Fruit fly (Drosophila melanogaster) whole organism, embryonic: ENCODE measurements around the gene Gr98b.
A peak's percentile ranks its signal among the peaks of the same experiment; 100 is the strongest.

Experiments used
- Ada2b ChIP-seq: fragments of 200-800 bp; sonication (Bioruptor generic); IDR thresholded peaks from 2 replicates; pipeline ENCODE4 v1.3.6; 2022; ENCODE audit warnings: missing biosample characterization, missing genetic modification characterization
- Bteb2 ChIP-seq: fragments of 200-800 bp; sonication (Bioruptor generic); optimal IDR thresholded peaks from 2 replicates; lab custom pipeline; 2016; ENCODE audit warnings: missing biosample characterization, missing genetic modification characterization
- CG10431 ChIP-seq: fragments of 200-800 bp; sonication (Bioruptor generic); optimal IDR thresholded peaks from 3 replicates; lab custom pipeline; 2018; ENCODE audit warnings: missing biosample characterization, mild to moderate bottlenecking, missing genetic modification characterization
- CG12769 ChIP-seq: fragments of 200-800 bp; sonication (Bioruptor generic); optimal IDR thresholded peaks from 2 replicates; lab custom pipeline; 2019; ENCODE audit warnings: missing biosample characterization, mild to moderate bottlenecking, missing genetic modification characterization, moderate library complexity
- CG13894 ChIP-seq: fragments of 200-800 bp; sonication (Bioruptor generic); optimal IDR thresholded peaks from 3 replicates; lab custom pipeline; 2018; ENCODE audit warnings: missing biosample characterization, mild to moderate bottlenecking, missing genetic modification characterization, moderate library complexity
- CG1529 ChIP-seq: fragments of 200-800 bp; sonication (Bioruptor generic); optimal IDR thresholded peaks from 3 replicates; lab custom pipeline; 2018; ENCODE audit warnings: missing biosample characterization, missing genetic modification characterization
- CG16813 ChIP-seq: fragments of 200-800 bp; sonication (Bioruptor generic); IDR thresholded peaks from 3 replicates; pipeline ENCODE4 v1.3.6; 2022; ENCODE audit warnings: missing biosample characterization, missing genetic modification characterization; ENCODE audit not compliant: partially characterized antibody
- CG17912 ChIP-seq: fragments of 200-800 bp; sonication (Bioruptor generic); optimal IDR thresholded peaks from 2 replicates; lab custom pipeline; 2018; ENCODE audit warnings: missing biosample characterization, mild to moderate bottlenecking, missing genetic modification characterization
- CG2678 ChIP-seq: fragments of 200-800 bp; sonication (Bioruptor generic); optimal IDR thresholded peaks from 3 replicates; lab custom pipeline; 2019; ENCODE audit warnings: missing biosample characterization, mild to moderate bottlenecking, missing genetic modification characterization, moderate library complexity
- CG2875 ChIP-seq: fragments of 200-800 bp; sonication (Bioruptor generic); optimal IDR thresholded peaks from 2 replicates; lab custom pipeline; 2017; ENCODE audit warnings: missing biosample characterization, mild to moderate bottlenecking, missing genetic modification characterization, missing genetic modification reagents
- CG30431 ChIP-seq: fragments of 200-800 bp; sonication (Bioruptor generic); optimal IDR thresholded peaks from 2 replicates; lab custom pipeline; 2017; ENCODE audit warnings: missing biosample characterization, missing genetic modification characterization
- CG31224 ChIP-seq: fragments of 200-800 bp; sonication (Bioruptor generic); IDR thresholded peaks from 2 replicates; pipeline ENCODE4 v1.3.6; 2022; ENCODE audit warnings: missing biosample characterization, missing genetic modification characterization
- CG3726 ChIP-seq: fragments of 200-800 bp; sonication (Bioruptor generic); IDR thresholded peaks from 3 replicates; pipeline ENCODE4, ENCODE4 v1.3.6; 2022; ENCODE audit warnings: missing biosample characterization, missing genetic modification characterization
- CG4854 ChIP-seq: fragments of 200-800 bp; sonication (Bioruptor generic); optimal IDR thresholded peaks from 2 replicates; lab custom pipeline; 2016; ENCODE audit warnings: missing biosample characterization, missing genetic modification characterization, inconsistent platforms
- CG6791 ChIP-seq: fragments of 200-800 bp; sonication (Bioruptor generic); IDR thresholded peaks from 3 replicates; pipeline ENCODE4 v1.3.6; 2022; ENCODE audit warnings: missing biosample characterization, missing genetic modification characterization; ENCODE audit not compliant: partially characterized antibody
- CG7357 ChIP-seq: fragments of 200-800 bp; sonication (Bioruptor generic); IDR thresholded peaks from 3 replicates; pipeline ENCODE4 v1.3.6; 2022; ENCODE audit warnings: missing biosample characterization, missing genetic modification characterization
- CkIIα-i1 ChIP-seq: fragments of 200-800 bp; sonication (Bioruptor generic); IDR thresholded peaks from 2 replicates; pipeline ENCODE4 v1.3.6; 2022; ENCODE audit warnings: missing biosample characterization, missing genetic modification characterization
- CoRest ChIP-seq: fragments of 200-800 bp; sonication (Bioruptor generic); optimal IDR thresholded peaks from 3 replicates; lab custom pipeline; 2018; ENCODE audit warnings: missing biosample characterization, mild to moderate bottlenecking, missing genetic modification characterization, moderate library complexity
- D ChIP-seq, 2 experiments: fragments of 200-800 bp in 1 of 2; fragments of >200 bp in 1 of 2; sonication (Bioruptor generic) in 1 of 2; optimal IDR thresholded peaks; 2 replicates in 1 of 2; 3 replicates in 1 of 2; lab custom pipeline; 2017; ENCODE audit warnings: mild to moderate bottlenecking in 1 of 2, missing biosample characterization in 1 of 2, missing genetic modification characterization in 1 of 2, missing genetic modification reagents in 1 of 2
- Dad ChIP-seq: fragments of 200-800 bp; sonication (Bioruptor generic); optimal IDR thresholded peaks from 3 replicates; lab custom pipeline; 2016; ENCODE audit warnings: missing biosample characterization, missing genetic modification characterization
- Dll ChIP-seq: fragments of 200-800 bp; sonication (Bioruptor generic); IDR thresholded peaks from 4 replicates; pipeline ENCODE4 v1.3.6; 2022; ENCODE audit warnings: missing biosample characterization, missing genetic modification characterization; ENCODE audit not compliant: partially characterized antibody
- Gsc ChIP-seq: fragments of 200-800 bp; sonication (Bioruptor generic); IDR thresholded peaks from 2 replicates; pipeline ENCODE4 v1.3.6; 2022; ENCODE audit warnings: missing biosample characterization, missing genetic modification characterization
- Hr78 ChIP-seq, 2 experiments: fragments of 200-800 bp in 1 of 2; fragments of >200 bp in 1 of 2; sonication (Bioruptor generic) in 1 of 2; optimal IDR thresholded peaks; 2 replicates each; lab custom pipeline; 2017 to 2019; ENCODE audit warnings: missing biosample characterization in 2 of 2, missing genetic modification characterization in 2 of 2, mild to moderate bottlenecking in 1 of 2, moderate library complexity in 1 of 2
- Med ChIP-seq: fragments of 200-800 bp; sonication (Bioruptor generic); peaks from one replicate; lab custom pipeline; 2016; ENCODE audit warnings: missing biosample characterization, missing genetic modification characterization, mild to moderate bottlenecking, inconsistent platforms, moderate library complexity
- Nf-YC ChIP-seq: fragments of 200-800 bp; optimal IDR thresholded peaks from 3 replicates; lab custom pipeline; 2019; ENCODE audit warnings: missing biosample characterization, mild to moderate bottlenecking, missing genetic modification characterization, moderate library complexity
- Opbp ChIP-seq: fragments of 200-800 bp; sonication (Bioruptor generic); IDR thresholded peaks from 3 replicates; pipeline ENCODE4 v1.3.6; 2022; ENCODE audit warnings: missing biosample characterization, missing genetic modification characterization; ENCODE audit not compliant: partially characterized antibody
- Spps ChIP-seq: fragments of 200-800 bp; sonication (Bioruptor generic); optimal IDR thresholded peaks from 2 replicates; lab custom pipeline; 2018; ENCODE audit warnings: missing biosample characterization, mild to moderate bottlenecking, missing genetic modification characterization
- Sry-δ ChIP-seq: fragments of 200-800 bp; sonication (Bioruptor generic); optimal IDR thresholded peaks from 2 replicates; lab custom pipeline; 2016; ENCODE audit warnings: missing biosample characterization, missing genetic modification characterization
- abd-A ChIP-seq: fragments of 200-800 bp; sonication (Bioruptor generic); optimal IDR thresholded peaks from 3 replicates; lab custom pipeline; 2019; ENCODE audit warnings: missing biosample characterization, mild to moderate bottlenecking, missing genetic modification characterization, moderate library complexity
- ash1 ChIP-seq: fragments of 200-800 bp; sonication (Bioruptor generic); optimal IDR thresholded peaks from 2 replicates; lab custom pipeline; 2018; ENCODE audit warnings: missing biosample characterization, mild to moderate bottlenecking, missing genetic modification characterization
- cg ChIP-seq: fragments of 200-800 bp; sonication (Bioruptor generic); optimal IDR thresholded peaks from 3 replicates; lab custom pipeline; 2019; ENCODE audit warnings: missing biosample characterization, mild to moderate bottlenecking, missing genetic modification characterization, moderate library complexity
- chinmo ChIP-seq: fragments of 200-800 bp; sonication (Bioruptor generic); IDR thresholded peaks from 4 replicates; pipeline ENCODE4 v1.3.6; 2022; ENCODE audit warnings: missing biosample characterization, missing genetic modification characterization; ENCODE audit not compliant: partially characterized antibody
- crol ChIP-seq: fragments of 200-800 bp; sonication (Bioruptor generic); IDR thresholded peaks from 2 replicates; pipeline ENCODE4 v1.3.6; 2022; ENCODE audit warnings: missing biosample characterization, missing genetic modification characterization
- cwo ChIP-seq: fragments of 200-800 bp; sonication (Bioruptor generic); optimal IDR thresholded peaks from 3 replicates; lab custom pipeline; 2017; ENCODE audit warnings: missing biosample characterization, missing genetic modification characterization, mild to moderate bottlenecking, moderate library complexity, missing genetic modification reagents
- gro ChIP-seq: fragments of 200-800 bp; sonication (Bioruptor generic); optimal IDR thresholded peaks from 2 replicates; lab custom pipeline; 2016; ENCODE audit warnings: missing biosample characterization, missing genetic modification characterization
- h ChIP-seq: fragments of >200 bp; optimal IDR thresholded peaks from 2 replicates; lab custom pipeline; 2017
- hbn ChIP-seq: fragments of 200-800 bp; sonication (Bioruptor generic); IDR thresholded peaks from 2 replicates; pipeline ENCODE4 v1.3.6; 2022; ENCODE audit warnings: missing biosample characterization, missing genetic modification characterization; ENCODE audit not compliant: partially characterized antibody
- kni ChIP-seq: fragments of 200-800 bp; sonication (Bioruptor generic); optimal IDR thresholded peaks from 3 replicates; lab custom pipeline; 2017; ENCODE audit warnings: mild to moderate bottlenecking, missing biosample characterization, missing genetic modification reagents, missing genetic modification characterization
- luna ChIP-seq: fragments of 200-800 bp; sonication (Bioruptor generic); optimal IDR thresholded peaks from 2 replicates; lab custom pipeline; 2016; ENCODE audit warnings: missing biosample characterization, missing genetic modification characterization
- mirr ChIP-seq: fragments of 200-800 bp; sonication (Bioruptor generic); optimal IDR thresholded peaks from 3 replicates; lab custom pipeline; 2018; ENCODE audit warnings: missing biosample characterization, mild to moderate bottlenecking, missing genetic modification characterization
- otp ChIP-seq: fragments of 200-800 bp; sonication (Bioruptor generic); IDR thresholded peaks from 3 replicates; pipeline ENCODE4, ENCODE4 v1.3.6; 2022; ENCODE audit warnings: missing biosample characterization, missing genetic modification characterization
- peb ChIP-seq: fragments of 200-800 bp; sonication (Bioruptor generic); IDR thresholded peaks from 2 replicates; pipeline ENCODE4 v1.3.6; 2022; ENCODE audit warnings: missing biosample characterization, missing genetic modification characterization
- sc ChIP-seq, 3 experiments: fragments of >200 bp in 2 of 3; fragments of 200-800 bp in 1 of 3; sonication (Bioruptor generic) in 1 of 3; optimal IDR thresholded peaks; 2 replicates in 2 of 3; 3 replicates in 1 of 3; lab custom pipeline; 2017; ENCODE audit warnings: mild to moderate bottlenecking in 1 of 3, missing biosample characterization in 1 of 3, missing genetic modification characterization in 1 of 3, missing genetic modification reagents in 1 of 3
- sd ChIP-seq: fragments of 200-800 bp; sonication (Bioruptor generic); optimal IDR thresholded peaks from 3 replicates; lab custom pipeline; 2018; ENCODE audit warnings: missing biosample characterization, mild to moderate bottlenecking, missing genetic modification characterization, moderate library complexity
- slp2 ChIP-seq: fragments of 200-800 bp; sonication (Bioruptor generic); optimal IDR thresholded peaks from 2 replicates; lab custom pipeline; 2016; ENCODE audit warnings: missing biosample characterization, missing genetic modification characterization
- vvl ChIP-seq: fragments of 200-800 bp; sonication (Bioruptor generic); IDR thresholded peaks from 2 replicates; pipeline ENCODE4 v1.3.6; 2022; ENCODE audit warnings: missing biosample characterization, missing genetic modification characterization

Gr98b gene

DNA sequence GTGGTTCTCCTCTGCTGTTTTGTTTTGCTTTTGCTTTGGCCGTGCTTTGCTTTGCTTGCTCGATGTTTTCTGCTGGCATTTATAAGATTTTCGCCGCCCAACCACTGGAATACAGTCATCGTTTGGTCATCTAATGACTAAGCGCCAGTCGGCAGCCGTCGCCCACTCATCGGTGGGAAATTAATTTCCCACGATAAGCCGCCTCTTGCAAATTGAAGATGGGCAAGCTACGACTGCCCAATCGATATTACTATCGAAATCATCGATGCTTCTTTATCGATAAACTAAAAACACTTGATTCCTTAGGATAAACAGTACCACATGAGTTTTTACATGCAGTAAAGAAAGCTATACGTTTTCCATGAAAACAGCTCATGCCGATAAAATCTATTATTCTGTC, 28.4 kb downstream of the Gr98b start (continued):
- TF ChIP-seq Gsc (GFP tag; lab: Robert Waterston, UW) (no peak), ash1 (GFP tag; lab: Kevin White, UChicago) (no peak), Spps (tag; lab: Kevin White, UChicago) (no peak), Dad (GFP tag; lab: Kevin White, UChicago) (no peak), CG7357 (GFP tag; lab: Robert Waterston, UW) (no peak), Bteb2 (no peak), CG30431 (GFP tag; lab: Kevin White, UChicago) (no peak), sc (optimal IDR thresholded peaks at IDR 0.05; lab: Kevin White, UChicago) (no peak), sc (GFP tag; optimal IDR thresholded peaks at IDR 0.05; lab: Kevin White, UChicago) (no peak), CG31224 (GFP tag; lab: Robert Waterston, UW) (no peak), Opbp (GFP tag; lab: Robert Waterston, UW) (no peak), Ada2b (GFP tag; lab: Robert Waterston, UW) (no peak), h (no peak), Sry-δ (GFP tag; lab: Kevin White, UChicago) (peak; percentile 43), D (optimal IDR thresholded peaks at IDR 0.05; lab: Kevin White, UChicago) (no peak), D (GFP tag; optimal IDR thresholded peaks at IDR 0.05; lab: Kevin White, UChicago) (no peak)

DNA sequence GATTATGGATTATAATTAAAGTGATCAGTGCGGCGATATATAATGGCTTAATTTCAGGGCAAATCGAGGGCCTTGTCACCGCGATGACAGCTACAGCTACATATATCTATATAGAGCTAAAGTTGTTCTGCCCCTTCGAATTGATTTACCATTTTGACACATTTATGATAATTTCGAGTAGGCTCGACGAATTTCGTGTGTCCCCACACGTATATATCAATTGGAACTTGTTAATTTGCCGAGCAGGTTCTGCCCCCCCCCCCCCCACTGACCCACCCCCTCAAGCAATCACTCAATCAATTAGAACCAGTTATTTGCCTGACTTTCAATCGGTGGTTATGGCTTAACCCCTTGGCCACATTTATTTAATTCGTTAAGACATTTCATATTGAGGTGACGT, 37.1 kb downstream of the Gr98b start:
- TF ChIP-seq chinmo (GFP tag; lab: Robert Waterston, UW) (0 out of 4 replicates have a peak, but pooled peaks have one; percentile 53), CG13894 (peak; percentile 59), otp (GFP tag; lab: Robert Waterston, UW) (peak; percentile 59; the same call in 1 of the 3 replicates), vvl (GFP tag; lab: Robert Waterston, UW) (peak; percentile 37; the same call in 1 of the 2 replicates), CG16813 (GFP tag; lab: Robert Waterston, UW) (no peak), crol (peak; percentile 41), CG12769 (tag; lab: Kevin White, UChicago) (peak; percentile 2), Nf-YC (tag; lab: Kevin White, UChicago) (no peak), CG2678 (tag; lab: Kevin White, UChicago) (no peak), mirr (GFP tag; lab: Kevin White, UChicago) (peak; percentile 17), CoRest (peak; percentile 6), CkIIα-i1 (GFP tag; lab: Robert Waterston, UW) (no peak), Dll (GFP tag; lab: Robert Waterston, UW) (0 out of 4 replicates have a peak, but pooled peaks have one; percentile 28), gro (GFP tag; lab: Kevin White, UChicago) (no peak), CG1529 (GFP tag; lab: Kevin White, UChicago) (no peak), sd (tag; lab: Kevin White, UChicago) (peak; percentile 35), CG17912 (GFP tag; lab: Kevin White, UChicago) (no peak), cwo (GFP tag; lab: Kevin White, UChicago) (peak; percentile 1), kni (peak; percentile 44), peb (GFP tag; lab: Robert Waterston, UW) (no peak)
- TF ChIP-seq, all 482 proteins: peak for 12

- TF ChIP-seq luna (GFP tag; lab: Kevin White, UChicago): no peak
- TF ChIP-seq CG6791: 0 out of 3 replicates have a peak, but pooled peaks have one; percentile 26
- no peak for TF ChIP-seq CG10431
- TF ChIP-seq hbn (GFP tag; lab: Robert Waterston, UW): no peak
- TF ChIP-seq CG4854 (GFP tag; lab: Kevin White, UChicago): no peak
- peak; percentile 84 for TF ChIP-seq cg
- no peak for TF ChIP-seq slp2 (GFP tag; lab: Kevin White, UChicago)
- TF ChIP-seq Hr78 (GFP tag; optimal IDR thresholded peaks at IDR 0.05; lab: Kevin White, UChicago): peak in 1 of 2 experiments; percentile 81
- peak; percentile 65 for TF ChIP-seq sd (tag; lab: Kevin White, UChicago)
- no peak for TF ChIP-seq CG3726
- no peak for TF ChIP-seq Med
- TF ChIP-seq abd-A (tag; lab: Kevin White, UChicago): peak; percentile 47
- TF ChIP-seq CG2875 (GFP tag; lab: Kevin White, UChicago): no peak
Measured at dm6 chr3R:27580274-27581011, 38.1 kb downstream of the Gr98b start.
